Fruit fly (Drosophila melanogaster) whole organism, adult: ENCODE measurements around the gene pad.

Source experiments
- CG11617 ChIP-seq: fragments of 200-800 bp; sonication (Bioruptor generic); optimal IDR thresholded peaks from 2 replicates; lab custom pipeline; 2017; ENCODE audit warnings: mild to moderate bottlenecking, missing biosample characterization, missing genetic modification reagents, missing genetic modification characterization
- CG33017 ChIP-seq: fragments of 200-800 bp; sonication (Bioruptor generic); optimal IDR thresholded peaks from 2 replicates; lab custom pipeline; 2018; ENCODE audit warnings: missing biosample characterization, mild to moderate bottlenecking, missing genetic modification characterization, moderate library complexity
- Clk ChIP-seq: fragments of 200-800 bp; sonication (Bioruptor generic); optimal IDR thresholded peaks from 2 replicates; lab custom pipeline; 2017; ENCODE audit warnings: missing biosample characterization, missing genetic modification characterization
- Crg-1 ChIP-seq: fragments of 200-800 bp; sonication (Bioruptor generic); optimal IDR thresholded peaks from 2 replicates; lab custom pipeline; 2016; ENCODE audit warnings: missing biosample characterization, missing genetic modification characterization
- Hr96 ChIP-seq: fragments of 200-800 bp; sonication (Bioruptor generic); optimal IDR thresholded peaks from 2 replicates; lab custom pipeline; 2016; ENCODE audit warnings: missing biosample characterization, missing genetic modification characterization
- Mnt ChIP-seq: fragments of 200-800 bp; sonication (Bioruptor generic); optimal IDR thresholded peaks from 2 replicates; lab custom pipeline; 2016; ENCODE audit warnings: missing biosample characterization, mild to moderate bottlenecking, missing genetic modification characterization
- bab1 ChIP-seq: fragments of 200-800 bp; sonication (Bioruptor generic); optimal IDR thresholded peaks from 3 replicates; lab custom pipeline; 2019; ENCODE audit warnings: missing biosample characterization, mild to moderate bottlenecking, missing genetic modification characterization, moderate library complexity
- cic ChIP-seq: fragments of 200-800 bp; sonication (Bioruptor generic); optimal IDR thresholded peaks from 2 replicates; lab custom pipeline; 2017; ENCODE audit warnings: missing biosample characterization, mild to moderate bottlenecking, missing genetic modification characterization, moderate library complexity
- kay ChIP-seq: fragments of 200-800 bp; sonication (Bioruptor generic); peaks from one replicate; lab custom pipeline; 2016; ENCODE audit warnings: missing biosample characterization, missing genetic modification characterization, borderline replicate concordance
- ovo ChIP-seq: fragments of 200-800 bp; sonication (Bioruptor generic); optimal IDR thresholded peaks from 2 replicates; lab custom pipeline; 2016; ENCODE audit warnings: missing biosample characterization, missing genetic modification characterization
- toe ChIP-seq: fragments of 200-800 bp; sonication (Bioruptor generic); optimal IDR thresholded peaks from 2 replicates; lab custom pipeline; 2016; ENCODE audit warnings: missing biosample characterization, missing genetic modification characterization

dm6 chr3R:16353671-16354070, 11.6 kb downstream of the pad start:
- no peak for TF ChIP-seq toe (GFP tag; lab: Kevin White, UChicago)
- TF ChIP-seq CG33017 (tag; lab: Kevin White, UChicago): no peak
- no peak for TF ChIP-seq kay (GFP tag; lab: Kevin White, UChicago)
- no peak for TF ChIP-seq Mnt (GFP tag; lab: Kevin White, UChicago)
- TF ChIP-seq cic (GFP tag; lab: Kevin White, UChicago): no peak
- no peak for TF ChIP-seq Clk (GFP tag; lab: Kevin White, UChicago)
- no peak for TF ChIP-seq ovo (GFP tag; lab: Kevin White, UChicago)
- TF ChIP-seq bab1 (GFP tag; lab: Kevin White, UChicago): no peak
- TF ChIP-seq CG11617 (GFP tag; lab: Kevin White, UChicago): no peak
- no peak for TF ChIP-seq Hr96 (GFP tag; lab: Kevin White, UChicago)
- no peak for TF ChIP-seq Crg-1 (GFP tag; lab: Kevin White, UChicago)
